Fruit fly (Drosophila melanogaster) whole organism: Measurements from ENCODE around the gene ovm.

Experiments used
- CG8478 ChIP-seq: fragments of >200 bp; optimal IDR thresholded peaks from 2 replicates; lab custom pipeline; 2018; ENCODE audit warnings: inconsistent platforms
- Dll ChIP-seq: fragments of >200 bp; optimal IDR thresholded peaks from 2 replicates; lab custom pipeline; 2017
- EcR ChIP-seq, 2 experiments: fragments of >200 bp; optimal IDR thresholded peaks; 2 replicates each; lab custom pipeline; 2017; ENCODE audit warnings: missing biosample characterization in 2 of 2, missing genetic modification characterization in 2 of 2, missing genetic modification reagents in 2 of 2
- pan ChIP-seq: fragments of >200 bp; optimal IDR thresholded peaks from 2 replicates; lab custom pipeline; 2017
- psq ChIP-seq: fragments of >200 bp; optimal IDR thresholded peaks from 2 replicates; lab custom pipeline; 2017
- usp ChIP-seq: fragments of >200 bp; optimal IDR thresholded peaks from 2 replicates; lab custom pipeline; 2017; ENCODE audit warnings: missing biosample characterization, missing genetic modification characterization, mixed read lengths

ovm gene

DNA sequence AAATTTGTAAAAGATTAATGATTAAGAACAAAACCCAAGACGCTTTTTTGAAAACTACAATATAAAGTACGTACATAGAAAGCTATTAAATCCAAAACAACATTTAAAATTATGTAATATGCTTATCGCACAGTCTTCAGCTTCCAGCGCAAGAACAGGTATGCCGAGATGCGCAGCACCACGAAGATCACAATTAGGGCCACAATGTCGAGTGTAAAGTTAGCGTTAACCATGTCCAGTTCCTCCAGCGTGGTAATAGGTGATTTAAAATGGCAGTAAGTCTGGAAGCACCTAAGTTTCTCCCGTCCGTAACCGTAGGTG lies 17.8 kb downstream of the ovm start:
- no peak for TF ChIP-seq Dll (lab: Kevin White, UChicago)
- no peak for TF ChIP-seq psq
- no peak for TF ChIP-seq EcR (GFP tag; optimal IDR thresholded peaks at IDR 0.05; lab: Kevin White, UChicago)
- no peak for TF ChIP-seq usp (GFP tag; lab: Kevin White, UChicago)

DNA sequence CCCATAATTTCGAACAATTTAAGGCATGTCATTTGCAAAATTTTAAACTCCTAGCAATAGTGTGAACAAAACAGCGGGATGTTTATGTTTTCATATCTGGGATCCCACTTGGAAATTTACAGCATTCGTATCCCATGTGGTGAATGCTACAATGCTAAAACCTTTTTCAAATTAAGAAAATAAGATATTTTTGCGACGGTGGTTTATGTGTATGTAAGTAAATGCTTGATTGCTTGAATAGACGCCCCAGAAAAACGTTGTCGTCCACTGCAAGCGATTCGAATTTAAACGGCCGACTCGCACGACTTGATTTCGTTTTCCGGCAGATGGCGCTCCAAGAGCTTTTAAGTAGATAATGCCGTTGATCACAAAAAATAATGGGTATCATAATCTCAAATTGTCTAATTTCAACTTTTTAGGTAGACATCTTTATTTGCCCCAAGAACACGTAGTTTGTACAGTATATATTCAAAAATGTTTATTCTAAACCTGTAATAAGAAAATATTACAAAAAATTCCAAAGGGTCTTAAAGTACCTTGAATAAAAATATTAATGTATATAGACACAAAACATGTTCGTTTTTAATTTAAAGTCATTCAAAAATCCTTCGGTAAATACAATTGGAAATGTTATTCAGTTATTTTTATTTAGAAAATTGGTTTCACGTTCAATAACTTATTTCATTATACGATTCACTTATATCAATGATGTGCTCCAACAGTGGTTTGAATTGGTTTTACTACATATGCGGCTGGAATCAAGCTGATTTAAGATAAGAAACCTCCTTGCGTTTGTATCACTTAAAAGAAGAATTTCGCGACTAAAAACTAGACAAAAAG lies 18.4 kb downstream of the ovm start:
- TF ChIP-seq usp (GFP tag; lab: Kevin White, UChicago) (no peak), pan (lab: Kevin White, UChicago) (no peak), CG8478 (lab: Kevin White, UChicago) (no peak), EcR (GFP tag; optimal IDR thresholded peaks at IDR 0.05; lab: Kevin White, UChicago) (no peak), Dll (lab: Kevin White, UChicago) (no peak), psq (no peak)

DNA sequence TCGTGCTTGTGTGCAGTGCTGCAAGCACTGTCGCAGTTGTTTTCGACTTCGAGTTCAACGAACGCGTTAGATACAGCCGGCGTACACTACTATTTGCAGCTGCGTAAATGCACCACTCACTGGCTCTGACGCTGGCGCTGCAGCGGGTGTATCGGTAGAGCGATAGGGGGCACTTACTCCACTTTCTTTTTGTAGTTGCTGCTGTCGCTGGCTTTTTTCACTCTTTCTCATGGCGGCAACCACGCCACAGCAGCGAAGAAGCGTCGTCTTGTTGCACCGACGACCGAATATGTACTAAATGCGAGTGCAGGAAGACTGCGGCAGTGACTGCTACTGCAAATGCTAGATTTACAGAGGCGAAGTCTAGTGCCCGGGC lies 19.3 kb downstream of the ovm start, which contains the start of gene CG4822:
Gene CG4822, minus strand, starts transcription at position 299 of the 376 bp plus-strand sequence.
- TF ChIP-seq pan (lab: Kevin White, UChicago) = no peak
- no peak for TF ChIP-seq Dll (lab: Kevin White, UChicago)
- peak in 1 of 2 experiments; percentile 91 for TF ChIP-seq EcR (GFP tag; optimal IDR thresholded peaks at IDR 0.05; lab: Kevin White, UChicago)
- no peak for TF ChIP-seq psq
- no peak for TF ChIP-seq CG8478 (lab: Kevin White, UChicago)
- TF ChIP-seq usp (GFP tag; lab: Kevin White, UChicago) = no peak

DNA sequence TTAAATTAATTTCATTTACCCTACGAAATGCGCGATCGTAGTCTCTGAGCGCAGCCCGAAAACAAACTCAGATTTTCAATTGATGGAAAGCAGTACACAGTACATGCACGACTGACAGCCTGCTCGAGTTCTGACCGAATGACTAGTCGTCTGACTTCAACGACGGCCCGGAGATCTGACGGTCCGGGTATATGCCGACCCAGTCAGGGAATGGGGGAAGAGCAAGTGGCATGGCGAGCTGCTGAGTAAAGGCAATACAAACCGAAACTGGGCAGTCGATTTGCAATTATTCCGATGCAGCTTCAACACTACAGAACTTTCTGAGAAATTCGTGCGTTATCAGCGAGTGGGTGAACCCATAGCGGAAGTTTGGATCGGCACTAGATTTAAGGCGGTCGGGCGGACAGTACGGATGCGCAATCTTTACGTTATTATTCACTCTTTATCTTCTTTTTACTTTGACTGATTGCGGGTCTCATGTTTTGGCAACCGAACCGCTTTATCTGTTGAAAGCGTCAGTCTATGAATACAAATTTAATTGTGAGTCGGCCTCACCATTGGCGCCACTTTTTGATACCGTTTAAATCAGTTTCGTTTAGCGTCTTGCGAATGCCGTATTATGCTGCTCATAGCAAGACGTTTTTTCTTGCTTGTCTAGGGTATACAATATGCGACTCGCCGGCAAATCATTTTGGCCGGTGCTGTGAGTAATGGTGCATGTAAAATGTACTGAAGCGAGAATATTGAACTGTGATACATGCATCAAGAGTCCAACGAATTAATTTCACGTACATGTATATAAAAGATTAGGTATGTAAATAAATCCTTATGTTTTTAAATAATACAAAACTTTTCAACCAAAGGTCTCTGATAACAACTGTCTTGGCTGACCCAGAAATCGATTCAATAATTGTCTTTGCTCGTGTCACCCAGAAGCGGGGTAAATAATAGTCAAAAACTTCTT lies 20.0 kb downstream of the ovm start:
- TF ChIP-seq EcR (GFP tag; optimal IDR thresholded peaks at IDR 0.05; lab: Kevin White, UChicago) (no peak), CG8478 (lab: Kevin White, UChicago) (no peak), usp (GFP tag; lab: Kevin White, UChicago) (no peak), pan (lab: Kevin White, UChicago) (no peak), psq (no peak), Dll (lab: Kevin White, UChicago) (no peak)

dm6 chr2L:117750-118149 lies 23.0 kb downstream of the ovm start:
- no peak for TF ChIP-seq psq
- TF ChIP-seq usp (GFP tag; lab: Kevin White, UChicago) = no peak
- no peak for TF ChIP-seq EcR (GFP tag; optimal IDR thresholded peaks at IDR 0.05; lab: Kevin White, UChicago)
- no peak for TF ChIP-seq Dll (lab: Kevin White, UChicago)
- no peak for TF ChIP-seq pan (lab: Kevin White, UChicago)
- no peak for TF ChIP-seq CG8478 (lab: Kevin White, UChicago)

- TF ChIP-seq EcR (GFP tag; optimal IDR thresholded peaks at IDR 0.05; lab: Kevin White, UChicago) = no peak
- no peak for TF ChIP-seq Dll (lab: Kevin White, UChicago)
- TF ChIP-seq CG8478 (lab: Kevin White, UChicago) = no peak
- TF ChIP-seq psq = no peak
- TF ChIP-seq usp (GFP tag; lab: Kevin White, UChicago) = no peak
- no peak for TF ChIP-seq pan (lab: Kevin White, UChicago)
Observed at dm6 chr2L:116388-116787, 24.4 kb downstream of the ovm start, which contains the start of gene CG13694. TSS of gene CG13694 (minus strand) at chr2L:116488.

DNA sequence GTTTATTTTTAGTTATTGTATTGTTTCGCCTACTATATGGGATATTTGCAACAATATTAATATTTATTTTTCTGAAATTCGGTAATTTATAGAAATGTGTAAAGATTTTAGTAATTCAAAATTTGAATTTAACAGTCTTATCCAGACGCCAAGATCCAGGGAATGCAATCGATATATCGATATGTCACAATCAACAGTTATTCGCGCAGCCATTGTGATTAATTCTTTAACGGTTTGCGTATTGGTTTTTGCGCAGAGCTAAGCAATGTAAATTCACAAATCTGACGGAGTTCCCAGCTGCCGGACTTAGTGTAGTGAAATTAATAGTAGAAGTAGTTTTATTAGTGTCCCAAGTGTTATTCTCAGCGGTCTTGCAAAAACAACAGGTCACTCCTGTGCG lies 26.4 kb downstream of the ovm start, which contains the start of gene ND-15:
Gene ND-15, plus strand, starts transcription at position 298 of the 400 bp plus-strand sequence.
- TF ChIP-seq EcR (GFP tag; optimal IDR thresholded peaks at IDR 0.05; lab: Kevin White, UChicago) = no peak
- TF ChIP-seq Dll (lab: Kevin White, UChicago) = no peak
- TF ChIP-seq psq = no peak
- no peak for TF ChIP-seq pan (lab: Kevin White, UChicago)
- no peak for TF ChIP-seq usp (GFP tag; lab: Kevin White, UChicago)
- TF ChIP-seq CG8478 (lab: Kevin White, UChicago) = no peak

DNA sequence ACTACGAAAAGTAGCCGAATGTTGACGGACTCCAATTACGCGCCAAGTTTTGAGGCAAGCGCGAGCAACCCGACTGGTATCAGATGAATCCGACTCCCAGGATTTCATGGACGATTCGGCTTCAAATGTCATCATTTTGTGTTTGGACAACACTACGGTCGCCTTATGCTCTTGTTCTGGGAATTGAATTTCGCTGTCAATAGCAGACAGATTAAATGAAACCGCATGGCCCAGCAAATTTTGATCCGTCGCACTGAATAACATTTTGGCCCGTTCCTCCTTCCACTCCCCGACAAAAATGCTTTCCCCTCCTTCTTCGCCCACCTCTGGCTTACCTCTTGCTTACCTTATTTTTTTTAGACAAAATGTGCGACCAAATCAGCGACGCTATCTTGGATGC lies 30.7 kb downstream of the ovm start:
- TF ChIP-seq pan (lab: Kevin White, UChicago) = no peak
- no peak for TF ChIP-seq EcR (GFP tag; optimal IDR thresholded peaks at IDR 0.05; lab: Kevin White, UChicago)
- TF ChIP-seq CG8478 (lab: Kevin White, UChicago) = no peak
- no peak for TF ChIP-seq Dll (lab: Kevin White, UChicago)
- no peak for TF ChIP-seq usp (GFP tag; lab: Kevin White, UChicago)
- TF ChIP-seq psq = no peak

DNA sequence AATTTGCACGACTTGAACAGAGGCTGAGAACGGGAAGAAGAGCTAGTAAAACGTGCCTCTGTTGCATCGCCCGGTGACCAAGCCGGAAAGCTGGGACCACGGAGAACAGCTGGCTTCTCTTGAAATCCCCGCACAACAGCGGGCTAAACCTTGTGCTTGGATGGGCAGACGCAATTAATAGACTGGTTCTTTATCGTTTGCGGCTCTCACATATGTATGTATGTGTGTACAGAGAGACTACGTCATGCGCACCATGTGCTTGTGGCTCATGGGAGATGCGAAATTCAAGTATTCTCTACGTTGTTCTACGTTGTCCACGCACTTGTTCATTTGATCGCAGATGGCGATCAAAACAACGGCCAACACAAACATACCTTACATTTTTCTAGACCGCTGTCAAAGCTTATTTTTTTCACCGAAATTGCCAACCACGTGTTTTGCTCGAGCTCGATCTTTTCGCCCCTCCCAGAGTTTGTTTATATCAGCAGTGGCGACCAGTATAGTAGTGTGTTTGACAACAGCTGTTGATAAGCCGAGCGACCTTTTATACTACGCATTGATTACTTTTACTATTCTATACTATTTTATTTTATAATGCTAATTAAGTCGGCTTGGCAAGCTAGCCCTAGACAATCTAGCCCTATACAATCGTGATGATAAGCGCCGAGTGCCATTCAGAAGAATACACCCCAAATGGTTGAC lies 31.5 kb downstream of the ovm start:
- TF ChIP-seq pan (lab: Kevin White, UChicago) = no peak
- TF ChIP-seq usp (GFP tag; lab: Kevin White, UChicago) = no peak
- TF ChIP-seq psq = no peak
- TF ChIP-seq EcR (GFP tag; optimal IDR thresholded peaks at IDR 0.05; lab: Kevin White, UChicago) = no peak
- no peak for TF ChIP-seq Dll (lab: Kevin White, UChicago)
- TF ChIP-seq CG8478 (lab: Kevin White, UChicago) = no peak

- TF ChIP-seq usp (GFP tag; lab: Kevin White, UChicago) = no peak
- no peak for TF ChIP-seq Dll (lab: Kevin White, UChicago)
- TF ChIP-seq EcR (GFP tag; optimal IDR thresholded peaks at IDR 0.05; lab: Kevin White, UChicago) = no peak
- TF ChIP-seq psq = no peak
- TF ChIP-seq pan (lab: Kevin White, UChicago) = no peak
- TF ChIP-seq CG8478 (lab: Kevin White, UChicago) = no peak
Observed at dm6 chr2L:107476-108436, 33.0 kb downstream of the ovm start.
